Worm (Caenorhabditis elegans): ENCODE results near the gene C16D9.3.

Gene C16D9.3

DNA sequence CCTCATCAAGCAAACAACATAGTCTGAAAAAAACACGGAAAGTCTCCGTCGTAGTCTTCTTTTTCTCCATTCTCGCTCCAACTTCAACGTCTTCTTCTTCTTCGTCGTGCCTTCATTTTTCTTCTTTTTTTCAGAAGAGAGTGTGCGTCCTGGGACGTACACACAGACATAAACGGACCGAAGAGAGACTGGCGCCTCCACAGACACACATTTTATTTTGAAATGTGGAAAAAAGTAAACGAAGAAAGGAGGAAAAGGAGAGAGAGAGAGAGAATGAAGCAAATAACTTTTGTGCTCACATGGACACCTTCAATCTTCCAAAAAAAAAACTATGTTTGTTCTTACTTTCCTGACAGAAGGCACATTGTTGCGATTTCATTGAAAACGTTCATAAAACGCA, 24.7 kb downstream of the C16D9.3 start:
- TF ChIP-seq cebp-1 (GFP tag; IDR thresholded peaks at IDR 0.05) (no peak), cebp-1 (tag; optimal IDR thresholded peaks at IDR 0.05) (peak; percentile 1), fkh-3 (tag; optimal IDR thresholded peaks at IDR 0.05) (no peak), madf-6 (GFP tag; IDR thresholded peaks at IDR 0.05) (no peak)

ce11 chrV:8213868-8214267, 26.0 kb downstream of the C16D9.3 start, which contains the start of gene K07C11.7:
Gene K07C11.7, minus strand, starts transcription at chrV:8213968.
- no peak for TF ChIP-seq hmg-20 (GFP tag; IDR thresholded peaks at IDR 0.05)
- no peak for TF ChIP-seq unc-130 (GFP tag; optimal IDR thresholded peaks at IDR 0.05)
- TF ChIP-seq ztf-22 (GFP tag; optimal IDR thresholded peaks at IDR 0.05): no peak
- TF ChIP-seq bed-1 (GFP tag; IDR thresholded peaks at IDR 0.05): no peak
- no peak for TF ChIP-seq C06A6.2 (GFP tag; conservative IDR thresholded peaks at IDR 0.05)
- TF ChIP-seq attf-6 (GFP tag; IDR thresholded peaks at IDR 0.05): no peak
- no peak for TF ChIP-seq cebp-1 (GFP tag; IDR thresholded peaks at IDR 0.05)
- no peak for TF ChIP-seq cebp-1 (tag; optimal IDR thresholded peaks at IDR 0.05)
- TF ChIP-seq somi-1 (GFP tag; optimal IDR thresholded peaks at IDR 0.05): no peak
- TF ChIP-seq F37B4.10 (GFP tag; IDR thresholded peaks at IDR 0.05): no peak
- no peak for TF ChIP-seq attf-5 (GFP tag; optimal IDR thresholded peaks at IDR 0.05)
- no peak for TF ChIP-seq ceh-40 (GFP tag; IDR thresholded peaks at IDR 0.05)
- TF ChIP-seq hsf-1 (GFP tag; IDR thresholded peaks at IDR 0.05): no peak
- no peak for TF ChIP-seq egl-44 (GFP tag; IDR thresholded peaks at IDR 0.05)
- no peak for TF ChIP-seq lin-40 (tag; optimal IDR thresholded peaks at IDR 0.05)
- TF ChIP-seq efl-1 (GFP tag; optimal IDR thresholded peaks at IDR 0.05): no peak
- TF ChIP-seq T07F8.4 (tag; optimal IDR thresholded peaks at IDR 0.05): no peak

DNA sequence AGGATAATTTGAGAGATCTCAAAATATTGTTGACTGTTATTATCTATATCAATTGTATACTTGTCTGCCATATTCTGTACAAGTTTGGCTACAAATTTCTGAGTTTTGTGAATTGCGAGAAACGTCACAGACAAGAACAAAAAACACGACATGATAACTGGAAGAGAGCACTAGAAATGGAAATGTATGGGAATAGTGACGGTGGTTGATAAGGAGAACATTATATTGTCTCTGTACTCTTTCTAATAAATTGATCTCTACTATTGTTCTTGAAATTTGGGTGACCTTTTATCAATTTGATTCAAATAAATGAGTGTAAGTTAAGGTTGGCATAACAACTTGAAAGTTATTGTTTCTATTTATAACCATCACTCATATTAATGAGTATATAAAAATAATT, 27.0 kb downstream of the C16D9.3 start:
- no peak for TF ChIP-seq let-526 (GFP tag; IDR thresholded peaks at IDR 0.05)
- no peak for TF ChIP-seq hmg-1.2 (GFP tag; IDR thresholded peaks at IDR 0.05)
- no peak for TF ChIP-seq repo-1 (tag; optimal IDR thresholded peaks at IDR 0.05)
- peak; percentile 67 for TF ChIP-seq nhr-80 (tag; optimal IDR thresholded peaks at IDR 0.05)
- no peak for TF ChIP-seq unc-62 (GFP tag; optimal IDR thresholded peaks at IDR 0.05)
- no peak for TF ChIP-seq nhr-179 (tag; optimal IDR thresholded peaks at IDR 0.05)

DNA sequence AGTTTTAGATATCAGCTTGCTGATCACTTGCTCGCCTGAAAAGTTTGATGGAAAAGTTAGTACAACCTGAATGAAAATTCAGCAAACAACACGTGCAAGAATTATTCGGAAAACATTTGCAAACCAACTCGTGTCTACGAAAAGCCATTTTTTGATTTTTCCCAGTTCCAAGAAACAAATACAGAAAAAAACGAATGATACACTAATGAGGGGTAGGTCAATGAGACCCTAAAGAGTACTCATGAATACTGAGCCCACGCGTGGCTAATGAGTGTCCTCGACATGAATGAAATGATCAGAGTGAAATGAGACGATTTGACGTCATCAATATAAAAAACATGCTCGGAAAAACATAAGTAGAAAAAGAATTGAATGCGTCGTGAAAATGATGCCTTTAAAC, 27.8 kb downstream of the C16D9.3 start:
- TF ChIP-seq nhr-90 (tag; optimal IDR thresholded peaks at IDR 0.05) (no peak), ceh-58 (GFP tag; IDR thresholded peaks at IDR 0.05) (no peak), lsy-27 (tag; optimal IDR thresholded peaks at IDR 0.05; ENCODE audit: borderline replicate concordance, insufficient read depth) (no peak), ceh-27 (GFP tag; optimal IDR thresholded peaks at IDR 0.05) (no peak), zim-3 (tag; optimal IDR thresholded peaks at IDR 0.05) (no peak), ztf-28 (GFP tag; IDR thresholded peaks at IDR 0.05) (no peak)

ce11 chrV:8210527-8210926, 29.3 kb downstream of the C16D9.3 start:
- TF ChIP-seq die-1 (tag; optimal IDR thresholded peaks at IDR 0.05) (no peak), bed-1 (GFP tag; IDR thresholded peaks at IDR 0.05) (no peak)

DNA sequence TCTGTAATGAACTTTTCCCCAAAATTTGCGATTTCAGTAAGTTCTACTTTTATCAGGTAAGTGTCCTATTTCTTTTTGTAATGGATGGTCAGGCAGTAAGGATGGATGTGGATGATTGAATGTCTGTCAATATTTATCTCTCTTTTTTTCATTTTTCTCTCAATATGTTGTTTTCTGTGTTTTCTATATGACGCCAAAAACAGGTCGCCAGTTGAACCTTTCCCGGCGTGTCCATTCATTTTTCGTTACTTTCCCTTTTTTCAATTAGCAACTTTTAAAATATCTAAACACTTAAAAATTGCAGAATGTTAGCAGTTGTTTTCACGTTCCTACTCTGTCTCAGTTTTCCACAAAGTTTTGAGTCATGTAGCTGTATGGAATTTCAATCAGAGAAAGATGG, 32.9 kb downstream of the C16D9.3 start, which contains the start of gene timp-1:
timp-1 (plus strand) TSS at position 305 of the 400 bp plus-strand sequence.
- no peak for TF ChIP-seq efl-1 (GFP tag; optimal IDR thresholded peaks at IDR 0.05)
- no peak for TF ChIP-seq die-1 (tag; optimal IDR thresholded peaks at IDR 0.05)
- no peak for TF ChIP-seq ztf-18 (tag; optimal IDR thresholded peaks at IDR 0.05)
- TF ChIP-seq K11D2.4 (GFP tag; IDR thresholded peaks at IDR 0.05): no peak
- no peak for TF ChIP-seq atf-7 (tag; optimal IDR thresholded peaks at IDR 0.05)

Measured in whole organism, young adult.